Fruit fly (Drosophila melanogaster) whole organism, wandering third instar larva: ENCODE results near the gene CG4467.

Experiments used
- Abd-B ChIP-seq: fragments of >200 bp; optimal IDR thresholded peaks from 2 replicates; lab custom pipeline; 2017; ENCODE audit warnings: missing biosample characterization, missing genetic modification characterization
- CG9705 ChIP-seq: fragments of 200-800 bp; sonication (Bioruptor generic); optimal IDR thresholded peaks from 2 replicates; lab custom pipeline; 2018; ENCODE audit warnings: missing biosample characterization, mild to moderate bottlenecking, missing genetic modification characterization
- CrebA ChIP-seq: fragments of 200-800 bp; sonication (Bioruptor generic); optimal IDR thresholded peaks from 2 replicates; lab custom pipeline; 2016; ENCODE audit warnings: missing biosample characterization, mild to moderate bottlenecking, missing genetic modification characterization, borderline replicate concordance
- Hr78 ChIP-seq: fragments of >200 bp; optimal IDR thresholded peaks from 2 replicates; lab custom pipeline; 2017; ENCODE audit warnings: missing biosample characterization, missing genetic modification characterization
- Hr83 ChIP-seq: fragments of 200-300 bp; sonication (Bioruptor generic); optimal IDR thresholded peaks from 2 replicates; lab custom pipeline; 2016; ENCODE audit warnings: missing biosample characterization, mild to moderate bottlenecking, missing genetic modification characterization, moderate library complexity; ENCODE audit not compliant: poor library complexity, severe bottlenecking
- OdsH ChIP-seq: fragments of 200-800 bp; sonication (Bioruptor generic); optimal IDR thresholded peaks from 2 replicates; lab custom pipeline; 2016; ENCODE audit warnings: missing biosample characterization, mild to moderate bottlenecking, missing genetic modification characterization
- Rel ChIP-seq, 2 experiments: fragments of 200-800 bp; sonication (Bioruptor generic) in 1 of 2; optimal IDR thresholded peaks; 2 replicates in 1 of 2; 3 replicates in 1 of 2; lab custom pipeline; 2016 to 2019; ENCODE audit warnings: mild to moderate bottlenecking in 2 of 2, missing biosample characterization in 2 of 2, missing genetic modification characterization in 2 of 2, moderate library complexity in 1 of 2
- Vsx2 ChIP-seq: fragments of 200-300, 225-300 bp; sonication (Bioruptor generic); optimal IDR thresholded peaks from 2 replicates; lab custom pipeline; 2018; ENCODE audit warnings: missing biosample characterization, missing genetic modification characterization; ENCODE audit not compliant: partially characterized antibody
- brk ChIP-seq: fragments of 200-800 bp; sonication (Bioruptor generic); optimal IDR thresholded peaks from 2 replicates; lab custom pipeline; 2016; ENCODE audit warnings: missing biosample characterization, mild to moderate bottlenecking, missing genetic modification characterization
- dl ChIP-seq, 2 experiments: fragments of 175-275, 200-275 bp in 1 of 2; fragments of 200-275 bp in 1 of 2; sonication (Bioruptor generic); optimal IDR thresholded peaks; lab custom pipeline; 2018; ENCODE audit warnings: mild to moderate bottlenecking in 2 of 2, missing biosample characterization in 2 of 2, missing genetic modification characterization in 2 of 2, moderate library complexity in 2 of 2; ENCODE audit not compliant: partially characterized antibody in 2 of 2, insufficient read depth in 1 of 2
- ey ChIP-seq: fragments of 200-800 bp; sonication (Bioruptor generic); optimal IDR thresholded peaks from 2 replicates; lab custom pipeline; 2016; ENCODE audit warnings: missing biosample characterization, missing genetic modification characterization
- pan ChIP-seq: fragments of >200 bp; optimal IDR thresholded peaks from 2 replicates; lab custom pipeline; 2017
- tai ChIP-seq: sonication (Bioruptor generic); optimal IDR thresholded peaks from 2 replicates; lab custom pipeline; 2016; ENCODE audit warnings: missing biosample characterization, missing genetic modification characterization

- TF ChIP-seq brk (no peak), ey (GFP tag; lab: Kevin White, UChicago) (no peak), pan (no peak), Abd-B (GFP tag; lab: Kevin White, UChicago) (no peak), CG9705 (GFP tag; lab: Kevin White, UChicago) (no peak), Hr83 (GFP tag; lab: Kevin White, UChicago) (no peak), tai (GFP tag; lab: Kevin White, UChicago) (no peak), dl (GFP tag; optimal IDR thresholded peaks at IDR 0.05; lab: Kevin White, UChicago; ENCODE audit: insufficient read depth in 1 of 2, partially characterized antibody in 2 of 2) (no peak), Vsx2 (GFP tag; lab: Kevin White, UChicago) (no peak), CrebA (GFP tag; lab: Kevin White, UChicago) (no peak), Hr78 (no peak), Rel (GFP tag; optimal IDR thresholded peaks at IDR 0.05; lab: Kevin White, UChicago) (no peak), Rel (tag; optimal IDR thresholded peaks at IDR 0.05; lab: Kevin White, UChicago) (no peak), OdsH (GFP tag; lab: Kevin White, UChicago) (no peak)
Measured at dm6 chr3R:23221003-23221679, 27.6 kb downstream of the CG4467 start.
